Worm (Caenorhabditis elegans) whole organism, young adult: ENCODE measurements around the gene F58A6.1.

ENCODE experiments used
- D2030.7 ChIP-seq: fragments of 200-800 bp; sonication (Bioruptor generic); IDR thresholded peaks from 2 replicates; pipeline ENCODE4 v1.3.6; 2022; ENCODE audit warnings: missing genetic modification reagents, missing genetic modification characterization, missing compliant biosample characterization
- F52B5.7 ChIP-seq: sonication (generic microtip); optimal IDR thresholded peaks from 2 replicates; lab custom pipeline; 2016; ENCODE audit warnings: mild to moderate bottlenecking, missing genetic modification characterization, missing compliant biosample characterization
- Y95B8A.8 ChIP-seq: fragments of 200-800 bp; sonication (Bioruptor generic); IDR thresholded peaks from 2 replicates; pipeline ENCODE4 v1.3.6; 2022; ENCODE audit warnings: missing genetic modification reagents, missing genetic modification characterization, missing compliant biosample characterization
- die-1 ChIP-seq: sonication (generic microtip); optimal IDR thresholded peaks from 2 replicates; lab custom pipeline; 2016; ENCODE audit warnings: missing genotype, mild to moderate bottlenecking, missing genetic modification characterization, missing compliant biosample characterization
- egrh-3 ChIP-seq: fragments of 200-800 bp; sonication (Bioruptor generic); IDR thresholded peaks from 2 replicates; pipeline ENCODE4 v1.3.6; 2022; ENCODE audit warnings: missing genetic modification reagents, missing genetic modification characterization, missing compliant biosample characterization
- nhr-120 ChIP-seq: fragments of 200-800 bp; sonication (Bioruptor generic); IDR thresholded peaks from 2 replicates; pipeline ENCODE4 v1.3.6; 2022; ENCODE audit warnings: missing genetic modification characterization, missing compliant biosample characterization
- pha-4 ChIP-seq: fragments of 150-350 bp; sonication (generic microtip); optimal IDR thresholded peaks from 2 replicates; lab custom pipeline; 2014; ENCODE audit warnings: missing biosample characterization, missing genetic modification reagents, missing genetic modification characterization

ce11 chrII:5148349-5148748 lies 5.6 kb downstream of the F58A6.1 start, which contains the start of gene F58A6.5:
- TF ChIP-seq die-1 (tag; lab: Kevin White, UChicago) (no peak), D2030.7 (GFP tag; lab: Robert Waterston, UW) (no peak), Y95B8A.8 (GFP tag; lab: Robert Waterston, UW) (no peak), egrh-3 (GFP tag; lab: Robert Waterston, UW) (no peak), pha-4 (tag; lab: Kevin White, UChicago) (no peak), F52B5.7 (tag; lab: Kevin White, UChicago) (no peak), nhr-120 (GFP tag; lab: Robert Waterston, UW) (no peak)
